Fruit fly (Drosophila melanogaster) Kc167 (cell line): ENCODE measurements around the gene fu.

Experiments used
- Myc ChIP-seq: fragments of >200 bp; optimal IDR thresholded peaks from 2 replicates; lab custom pipeline; 2017; ENCODE audit warnings: missing external identifiers
- Sin3A ChIP-seq: fragments of >200 bp; optimal IDR thresholded peaks from 2 replicates; lab custom pipeline; 2018; ENCODE audit warnings: missing external identifiers
- h ChIP-seq: fragments of >200 bp; optimal IDR thresholded peaks from 3 replicates; lab custom pipeline; 2018; ENCODE audit warnings: missing external identifiers
- insv ChIP-seq: fragments of >200 bp; optimal IDR thresholded peaks from 3 replicates; lab custom pipeline; 2018; ENCODE audit warnings: missing external identifiers
- psq ChIP-seq: fragments of >200 bp; optimal IDR thresholded peaks from 2 replicates; lab custom pipeline; 2017; ENCODE audit warnings: missing external identifiers
- ttk ChIP-seq: sonication (Bioruptor generic); optimal IDR thresholded peaks from 2 replicates; lab custom pipeline; 2017; ENCODE audit warnings: missing external identifiers

The fu gene

DNA sequence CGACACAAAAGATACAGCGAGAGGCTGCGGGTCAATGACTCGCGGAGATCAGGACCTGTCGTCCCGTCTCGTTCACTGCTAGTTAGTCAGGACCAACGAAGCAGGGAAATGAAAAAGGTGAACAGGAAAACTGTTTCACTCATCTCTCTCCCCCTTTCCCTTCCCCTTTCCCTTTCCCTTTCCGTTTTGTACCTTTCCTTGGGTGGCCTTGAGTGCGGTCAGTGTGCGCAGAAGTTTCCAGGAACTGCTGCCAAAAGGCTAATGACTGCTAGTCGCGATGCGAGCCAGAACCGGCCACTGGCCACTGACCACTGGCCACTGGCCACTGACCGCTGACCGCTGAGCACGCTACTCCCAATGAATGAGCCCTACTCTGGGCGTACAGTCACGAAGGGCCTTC, 38.0 kb downstream of the fu start:
- TF ChIP-seq insv (lab: Kevin White, UChicago) (no peak), Sin3A (lab: Kevin White, UChicago) (no peak), psq (lab: Kevin White, UChicago) (no peak), Myc (no peak), ttk (lab: Kevin White, UChicago) (no peak), h (no peak)

DNA sequence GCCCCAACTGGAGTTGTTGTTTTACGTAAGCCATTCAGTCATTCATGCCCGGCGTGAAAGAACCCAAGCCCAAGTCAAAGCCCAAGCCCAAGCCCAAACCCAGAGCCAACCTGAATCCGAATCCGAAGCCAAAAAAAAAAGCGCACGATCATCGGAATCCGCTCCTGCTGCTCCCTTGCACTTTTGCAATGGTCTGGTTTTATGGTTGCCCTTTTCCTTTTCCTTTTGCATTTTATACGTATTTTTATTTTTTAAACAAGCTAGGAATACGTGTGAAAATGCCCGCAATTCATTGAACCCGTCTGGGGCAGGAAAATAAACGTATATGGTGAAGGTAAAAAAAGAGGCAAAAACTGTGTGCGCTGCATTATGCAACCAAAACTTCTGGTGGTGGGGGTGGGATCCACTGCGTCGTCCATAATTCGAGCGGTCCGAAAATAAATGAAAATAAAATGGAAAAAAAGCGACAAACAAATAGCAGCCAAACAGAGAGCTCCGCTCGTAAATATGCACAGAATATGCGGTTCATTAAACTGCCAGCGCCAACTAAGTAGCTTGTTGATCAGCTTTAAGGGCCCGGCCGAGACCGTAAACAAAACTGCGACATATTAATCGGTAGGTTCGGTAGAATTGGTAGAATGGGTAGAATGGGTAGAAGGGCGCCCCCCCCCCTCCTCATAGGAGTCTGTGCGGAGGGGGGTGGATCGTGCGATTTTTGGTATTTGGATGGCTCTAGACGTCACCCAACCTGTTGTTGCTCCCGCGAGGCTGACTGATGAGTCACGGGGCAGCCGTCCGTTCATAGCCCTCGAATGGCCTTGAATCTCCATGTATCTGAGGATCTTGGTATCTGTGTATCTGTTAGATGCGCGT, 41.9 kb downstream of the fu start:
- TF ChIP-seq Myc (no peak), Sin3A (lab: Kevin White, UChicago) (no peak), psq (lab: Kevin White, UChicago) (no peak), h (no peak), ttk (lab: Kevin White, UChicago) (no peak)

DNA sequence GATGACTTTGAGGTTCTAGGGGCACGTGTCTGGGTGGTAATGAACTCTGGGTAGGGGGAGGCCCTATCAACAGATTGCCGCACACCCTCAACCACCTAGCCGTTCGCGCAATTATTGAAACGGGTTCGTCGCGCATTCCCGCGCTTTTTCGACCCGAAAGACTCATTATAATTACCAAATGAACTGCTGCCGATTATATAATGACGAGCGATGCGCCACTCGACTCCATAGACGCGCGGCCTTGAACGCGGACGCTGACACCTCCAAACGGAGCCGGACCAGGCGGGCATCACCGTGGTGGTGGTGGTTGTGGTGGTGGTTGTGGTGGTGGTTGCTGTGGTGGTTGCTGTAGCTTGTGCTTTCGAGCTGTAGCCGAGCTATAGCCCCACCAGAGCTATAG, 43.0 kb downstream of the fu start:
- no peak for TF ChIP-seq ttk (lab: Kevin White, UChicago)
- no peak for TF ChIP-seq Sin3A (lab: Kevin White, UChicago)
- TF ChIP-seq insv (lab: Kevin White, UChicago): no peak
- no peak for TF ChIP-seq Myc
- no peak for TF ChIP-seq psq (lab: Kevin White, UChicago)
- no peak for TF ChIP-seq h

DNA sequence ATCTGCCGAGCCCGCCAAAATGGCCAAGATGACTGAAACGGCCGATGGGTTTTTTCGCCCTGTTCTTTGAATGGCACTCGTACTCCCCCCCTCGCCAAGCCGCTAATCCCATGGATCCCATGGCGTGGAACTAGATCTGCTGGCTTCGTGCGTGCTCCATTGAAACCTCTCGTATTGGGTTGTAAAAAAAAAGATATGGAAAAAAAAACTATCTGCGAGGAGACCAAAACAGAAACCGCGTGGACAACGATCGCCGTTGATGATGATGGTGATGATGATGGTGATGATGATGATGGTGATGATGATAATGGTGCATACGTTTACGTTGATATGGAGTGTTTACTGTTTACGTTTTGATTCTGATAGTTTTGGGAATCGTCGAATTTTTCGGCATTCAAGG, 44.2 kb downstream of the fu start:
- TF ChIP-seq insv (lab: Kevin White, UChicago): no peak
- no peak for TF ChIP-seq h
- TF ChIP-seq psq (lab: Kevin White, UChicago): no peak
- TF ChIP-seq Sin3A (lab: Kevin White, UChicago): no peak

DNA sequence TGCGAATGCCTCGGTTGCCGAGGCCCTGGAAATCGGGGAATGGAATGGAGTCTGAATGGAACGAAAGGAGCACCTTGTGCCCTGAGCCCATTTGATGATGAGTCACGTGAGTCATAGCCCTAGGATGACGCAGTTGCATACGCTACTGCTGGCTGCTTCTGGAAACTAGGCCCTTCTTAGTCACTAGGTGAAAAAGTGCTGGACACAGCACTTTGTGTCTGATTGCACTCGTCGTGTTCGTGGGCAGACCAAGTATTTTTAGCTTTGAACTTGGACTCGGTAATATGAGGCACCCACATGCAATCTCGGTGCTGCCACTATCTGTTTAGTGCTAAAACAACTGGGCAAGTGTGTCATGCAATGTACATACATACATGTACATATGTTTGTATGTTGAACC, 44.7 kb downstream of the fu start:
- TF ChIP-seq h: no peak
- no peak for TF ChIP-seq Myc
- no peak for TF ChIP-seq Sin3A (lab: Kevin White, UChicago)
- TF ChIP-seq ttk (lab: Kevin White, UChicago): no peak
- no peak for TF ChIP-seq psq (lab: Kevin White, UChicago)
- TF ChIP-seq insv (lab: Kevin White, UChicago): no peak

DNA sequence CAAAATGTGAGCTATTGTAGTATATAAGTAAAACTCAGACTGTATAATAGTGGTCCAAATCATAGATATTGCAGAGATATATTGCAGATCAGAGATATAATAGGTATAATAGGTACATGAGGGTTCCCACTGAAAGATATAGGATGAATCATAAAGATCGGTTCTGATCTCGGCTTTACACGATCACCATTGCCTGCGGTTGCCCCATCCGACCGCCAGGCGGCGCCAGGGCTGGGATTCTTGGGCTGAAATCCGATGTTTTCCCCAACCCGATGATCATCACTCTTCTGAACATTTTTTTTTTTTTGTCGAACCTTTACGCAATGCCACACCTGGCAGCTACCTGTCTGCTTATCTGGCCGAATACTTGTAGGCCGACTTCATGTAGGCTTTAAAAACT, 46.3 kb downstream of the fu start:
- TF ChIP-seq h: no peak
- TF ChIP-seq psq (lab: Kevin White, UChicago): no peak
- no peak for TF ChIP-seq ttk (lab: Kevin White, UChicago)
- TF ChIP-seq Sin3A (lab: Kevin White, UChicago): no peak
- TF ChIP-seq insv (lab: Kevin White, UChicago): no peak

DNA sequence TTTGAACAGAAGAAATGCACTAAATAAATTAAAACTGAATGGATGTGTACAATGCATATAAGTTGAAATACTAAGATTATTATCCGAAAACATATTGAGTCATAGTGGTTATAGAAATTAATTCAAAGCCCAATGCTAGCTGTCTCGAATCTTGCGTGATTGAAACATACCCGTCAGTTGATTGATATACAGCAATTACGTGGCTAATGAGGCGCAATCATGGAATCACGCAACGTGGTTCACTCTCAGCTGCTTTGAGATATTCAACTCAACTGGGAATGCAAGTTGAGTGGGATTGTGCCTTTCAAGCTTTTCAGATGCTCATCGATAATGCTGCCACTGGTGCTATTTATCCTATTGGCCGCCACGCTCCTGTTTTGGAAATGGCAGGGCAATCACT, 52.0 kb downstream of the fu start, which contains the start of gene Cyp308a1:
Gene Cyp308a1 (plus strand): TSS at position 301 of the 400 bp plus-strand sequence.
- TF ChIP-seq h: no peak
- TF ChIP-seq psq (lab: Kevin White, UChicago): no peak
- TF ChIP-seq insv (lab: Kevin White, UChicago): no peak
- no peak for TF ChIP-seq Sin3A (lab: Kevin White, UChicago)
- TF ChIP-seq ttk (lab: Kevin White, UChicago): no peak
- TF ChIP-seq Myc: no peak
